Worm (Caenorhabditis elegans) whole organism, L3 larva: ENCODE results near the gene dph-3.

Source experiments
- R02D3.7 ChIP-seq: fragments of 150-350 bp; optimal IDR thresholded peaks from 2 replicates; lab custom pipeline; 2014; ENCODE audit warnings: missing biosample characterization, missing genetic modification characterization
- ZK546.5 ChIP-seq: sonication (generic microtip); optimal IDR thresholded peaks from 2 replicates; lab custom pipeline; 2017; ENCODE audit warnings: missing biosample characterization, missing genetic modification characterization
- aly-2 ChIP-seq: fragments of 150-350 bp; optimal IDR thresholded peaks from 2 replicates; lab custom pipeline; 2014; ENCODE audit warnings: missing biosample characterization, missing genetic modification characterization
- ama-1 ChIP-seq: fragments of 150-350 bp; optimal IDR thresholded peaks from 2 replicates; lab custom pipeline; 2018
- ceh-28 ChIP-seq: fragments of 150-350 bp; optimal IDR thresholded peaks from 2 replicates; lab custom pipeline; 2014; ENCODE audit warnings: missing biosample characterization, missing genetic modification reagents, missing genetic modification characterization
- ceh-82 ChIP-seq: fragments of 150-350 bp; optimal IDR thresholded peaks from 2 replicates; lab custom pipeline; 2014; ENCODE audit warnings: missing biosample characterization, missing genetic modification characterization
- ceh-9 ChIP-seq: sonication (generic microtip); optimal IDR thresholded peaks from 2 replicates; lab custom pipeline; 2018; ENCODE audit warnings: missing biosample characterization, missing genetic modification characterization
- daf-12 ChIP-seq: fragments of 150-350 bp; optimal IDR thresholded peaks from 2 replicates; lab custom pipeline; 2014; ENCODE audit warnings: missing biosample characterization, missing genetic modification reagents, missing genetic modification characterization
- egl-27 ChIP-seq: sonication (generic microtip); optimal IDR thresholded peaks from 4 replicates; lab custom pipeline; 2017; ENCODE audit warnings: missing biosample characterization, missing genetic modification reagents, missing genetic modification characterization
- egl-5 ChIP-seq: fragments of 150-350 bp; optimal IDR thresholded peaks from 2 replicates; lab custom pipeline; 2017; ENCODE audit warnings: missing biosample characterization, missing genetic modification reagents, missing genetic modification characterization, inconsistent platforms
- elt-1 ChIP-seq: fragments of 150-350 bp; optimal IDR thresholded peaks from 2 replicates; lab custom pipeline; 2014; ENCODE audit warnings: missing biosample characterization, missing genetic modification characterization
- elt-2 ChIP-seq: sonication (generic microtip); optimal IDR thresholded peaks from 2 replicates; lab custom pipeline; 2016; ENCODE audit warnings: missing genetic modification reagents, mild to moderate bottlenecking, missing genetic modification characterization, missing compliant biosample characterization
- elt-3 ChIP-seq, 3 experiments: fragments of 150-350 bp in 1 of 3; sonication (generic microtip) in 2 of 3; optimal IDR thresholded peaks; 2 replicates in 2 of 3; 4 replicates in 1 of 3; lab custom pipeline; 2014 to 2017; ENCODE audit warnings: missing biosample characterization in 3 of 3, missing genetic modification characterization in 3 of 3
- eor-1 ChIP-seq, 2 experiments: fragments of 150-350 bp; optimal IDR thresholded peaks; 2 replicates each; lab custom pipeline; 2014 to 2018; ENCODE audit warnings: missing biosample characterization in 2 of 2, missing genetic modification characterization in 2 of 2
- fkh-10 ChIP-seq: sonication (generic microtip); optimal IDR thresholded peaks from 2 replicates; lab custom pipeline; 2017; ENCODE audit warnings: missing biosample characterization, missing genetic modification reagents, missing genetic modification characterization
- fkh-2 ChIP-seq: fragments of 150-350 bp; optimal IDR thresholded peaks from 2 replicates; lab custom pipeline; 2014; ENCODE audit warnings: missing biosample characterization, missing genetic modification reagents, missing genetic modification characterization
- fos-1 ChIP-seq: fragments of 150-350 bp; optimal IDR thresholded peaks from 2 replicates; lab custom pipeline; 2014; ENCODE audit warnings: missing biosample characterization, missing genetic modification characterization
- hmg-11 ChIP-seq: sonication (generic microtip); optimal IDR thresholded peaks from 2 replicates; lab custom pipeline; 2016; ENCODE audit warnings: missing genetic modification characterization, missing compliant biosample characterization
- jun-1 ChIP-seq: fragments of 150-350 bp; optimal IDR thresholded peaks from 2 replicates; lab custom pipeline; 2014; ENCODE audit warnings: missing biosample characterization, missing genetic modification reagents, missing genetic modification characterization
- lin-15B ChIP-seq: fragments of 150-350 bp; optimal IDR thresholded peaks from 2 replicates; lab custom pipeline; 2014; ENCODE audit warnings: missing biosample characterization, missing genetic modification characterization
- lin-39 ChIP-seq: fragments of 150-350 bp; optimal IDR thresholded peaks from 2 replicates; lab custom pipeline; 2018; ENCODE audit warnings: missing biosample characterization, missing genetic modification reagents, missing genetic modification characterization
- lsy-12 ChIP-seq: sonication (generic microtip); optimal IDR thresholded peaks from 2 replicates; lab custom pipeline; 2016; ENCODE audit warnings: mild to moderate bottlenecking, missing genetic modification characterization, missing compliant biosample characterization
- mdl-1 ChIP-seq: fragments of 150-350 bp; optimal IDR thresholded peaks from 2 replicates; lab custom pipeline; 2014; ENCODE audit warnings: missing biosample characterization, missing genetic modification characterization
- mml-1 ChIP-seq: fragments of 150-350 bp; sonication (generic microtip); optimal IDR thresholded peaks from 3 replicates; lab custom pipeline; 2014; ENCODE audit warnings: missing biosample characterization, missing genetic modification characterization
- nfya-1 ChIP-seq: sonication (generic microtip); optimal IDR thresholded peaks from 2 replicates; lab custom pipeline; 2017; ENCODE audit warnings: missing genetic modification characterization, mild to moderate bottlenecking, missing compliant biosample characterization, antibody characterized with exemption, moderate library complexity; ENCODE audit not compliant: insufficient read depth
- nhr-11 ChIP-seq: fragments of 150-350 bp; optimal IDR thresholded peaks from 2 replicates; lab custom pipeline; 2014; ENCODE audit warnings: missing biosample characterization, missing genetic modification characterization
- nhr-12 ChIP-seq: fragments of 150-350 bp; optimal IDR thresholded peaks from 2 replicates; lab custom pipeline; 2014; ENCODE audit warnings: missing biosample characterization, missing genetic modification characterization
- nhr-23 ChIP-seq: fragments of 150-350 bp; optimal IDR thresholded peaks from 2 replicates; lab custom pipeline; 2014; ENCODE audit warnings: missing biosample characterization, missing genetic modification reagents, missing genetic modification characterization
- nhr-237 ChIP-seq: fragments of 150-350 bp; optimal IDR thresholded peaks from 2 replicates; lab custom pipeline; 2014; ENCODE audit warnings: missing biosample characterization, missing genetic modification characterization
- nhr-25 ChIP-seq: sonication (generic microtip); optimal IDR thresholded peaks from 2 replicates; lab custom pipeline; 2017; ENCODE audit warnings: missing biosample characterization, missing genetic modification characterization
- nhr-28 ChIP-seq: fragments of 150-350 bp; optimal IDR thresholded peaks from 2 replicates; lab custom pipeline; 2014; ENCODE audit warnings: missing biosample characterization, missing genetic modification characterization
- nhr-43 ChIP-seq: sonication (generic microtip); optimal IDR thresholded peaks from 2 replicates; lab custom pipeline; 2016; ENCODE audit warnings: mild to moderate bottlenecking, missing genetic modification characterization, missing compliant biosample characterization; ENCODE audit not compliant: poor library complexity, severe bottlenecking
- nhr-67 ChIP-seq: fragments of 150-350 bp; optimal IDR thresholded peaks from 2 replicates; lab custom pipeline; 2014; ENCODE audit warnings: missing biosample characterization, missing genetic modification characterization
- nhr-76 ChIP-seq: fragments of 150-350 bp; sonication (generic microtip); optimal IDR thresholded peaks from 5 replicates; lab custom pipeline; 2014; ENCODE audit warnings: missing biosample characterization, missing genetic modification characterization
- pha-4 ChIP-seq: fragments of 150-350 bp; optimal IDR thresholded peaks from 2 replicates; lab custom pipeline; 2014; ENCODE audit warnings: missing biosample characterization, missing genetic modification reagents, missing genetic modification characterization
- pqm-1 ChIP-seq: fragments of 150-350 bp; optimal IDR thresholded peaks from 2 replicates; lab custom pipeline; 2017; ENCODE audit warnings: missing biosample characterization, missing genetic modification characterization, inconsistent platforms
- sea-2 ChIP-seq: fragments of 150-350 bp; sonication (generic microtip); optimal IDR thresholded peaks from 4 replicates; lab custom pipeline; 2014; ENCODE audit warnings: missing biosample characterization, missing genetic modification reagents, missing genetic modification characterization
- skn-1 ChIP-seq: fragments of 150-350 bp; optimal IDR thresholded peaks from 2 replicates; lab custom pipeline; 2014; ENCODE audit warnings: missing biosample characterization, missing genetic modification characterization
- snpc-4 ChIP-seq: fragments of 150-350 bp; optimal IDR thresholded peaks from 2 replicates; lab custom pipeline; 2014; ENCODE audit warnings: missing biosample characterization, missing genetic modification characterization
- tbx-2 ChIP-seq: sonication (generic microtip); optimal IDR thresholded peaks from 2 replicates; lab custom pipeline; 2016; ENCODE audit warnings: mild to moderate bottlenecking, missing genetic modification characterization, missing compliant biosample characterization
- unc-39 ChIP-seq: sonication (generic microtip); optimal IDR thresholded peaks from 4 replicates; lab custom pipeline; 2017; ENCODE audit warnings: missing biosample characterization, missing genetic modification characterization
- unc-62 ChIP-seq: fragments of 150-350 bp; sonication (generic microtip); optimal IDR thresholded peaks from 4 replicates; lab custom pipeline; 2014; ENCODE audit warnings: missing biosample characterization, missing genetic modification reagents, missing genetic modification characterization
- zag-1 ChIP-seq: fragments of 150-350 bp; optimal IDR thresholded peaks from 2 replicates; lab custom pipeline; 2014; ENCODE audit warnings: missing biosample characterization, missing genetic modification characterization
- ztf-11 ChIP-seq: fragments of 150-350 bp; optimal IDR thresholded peaks from 2 replicates; lab custom pipeline; 2014; ENCODE audit warnings: missing biosample characterization, missing genetic modification characterization
- ztf-4 ChIP-seq: fragments of 150-350 bp; optimal IDR thresholded peaks from 2 replicates; lab custom pipeline; 2014; ENCODE audit warnings: missing biosample characterization, missing genetic modification characterization

Gene dph-3

ce11 chrIV:9675572-9675971 lies 31.4 kb upstream of the dph-3 start, which contains the start of gene nhr-34:
nhr-34 (minus strand) TSS chrIV:9675672.
- TF ChIP-seq ceh-28 (tag; lab: Kevin White, UChicago) (no peak), egl-27 (no peak), unc-62 (no peak), elt-3 (tag; optimal IDR thresholded peaks at IDR 0.05; lab: Kevin White, UChicago) (no peak), nhr-28 (tag; lab: Kevin White, UChicago) (no peak), skn-1 (tag; lab: Kevin White, UChicago) (no peak), unc-39 (no peak), mdl-1 (tag; lab: Kevin White, UChicago) (no peak), nfya-1 (no peak), pqm-1 (tag; lab: Kevin White, UChicago) (no peak), daf-12 (tag; lab: Kevin White, UChicago) (no peak), ama-1 (no peak), sea-2 (no peak), nhr-43 (no peak), ceh-9 (no peak), mml-1 (tag; lab: Kevin White, UChicago) (no peak), lsy-12 (tag; lab: Kevin White, UChicago) (no peak)
- TF ChIP-seq, all 47 proteins: peak for 0

- TF ChIP-seq ceh-82 (tag; lab: Kevin White, UChicago) (no peak), fkh-10 (GFP tag; lab: Kevin White, UChicago) (no peak), nhr-28 (tag; lab: Kevin White, UChicago) (no peak), nhr-43 (no peak), pqm-1 (tag; lab: Kevin White, UChicago) (peak; percentile 96), ztf-11 (no peak), pha-4 (peak; percentile 54), lin-15B (tag; lab: Kevin White, UChicago) (no peak), ZK546.5 (no peak), nhr-25 (tag; lab: Kevin White, UChicago) (no peak), ceh-9 (no peak), egl-5 (tag; lab: Kevin White, UChicago) (no peak), nhr-76 (tag; lab: Kevin White, UChicago) (no peak), fkh-2 (tag; lab: Kevin White, UChicago) (no peak), ceh-28 (tag; lab: Kevin White, UChicago) (no peak), mml-1 (tag; lab: Kevin White, UChicago) (no peak), unc-62 (no peak), fos-1 (tag; lab: Kevin White, UChicago) (no peak), elt-1 (no peak), elt-2 (peak; percentile 94), zag-1 (tag; lab: Kevin White, UChicago) (no peak)
Measured at ce11 chrIV:9676535-9676934, 30.4 kb upstream of the dph-3 start.

- TF ChIP-seq elt-2, result peak; percentile 70
- TF ChIP-seq egl-27, result no peak
- no peak for TF ChIP-seq fkh-2 (tag; lab: Kevin White, UChicago)
- TF ChIP-seq nhr-12, result no peak
- TF ChIP-seq lin-39 (tag; lab: Kevin White, UChicago), result no peak
- TF ChIP-seq unc-39, result no peak
- no peak for TF ChIP-seq snpc-4 (tag; lab: Kevin White, UChicago)
- no peak for TF ChIP-seq aly-2 (tag; lab: Kevin White, UChicago)
- peak; percentile 74 for TF ChIP-seq fkh-10 (GFP tag; lab: Kevin White, UChicago)
- TF ChIP-seq nhr-11, result no peak
- TF ChIP-seq nhr-25 (tag; lab: Kevin White, UChicago), result peak; percentile 32
- TF ChIP-seq mml-1 (tag; lab: Kevin White, UChicago), result no peak
- no peak for TF ChIP-seq R02D3.7 (tag; lab: Kevin White, UChicago)
- no peak for TF ChIP-seq ztf-4 (tag; lab: Kevin White, UChicago)
- TF ChIP-seq lin-15B (tag; lab: Kevin White, UChicago), result peak; percentile 7
- TF ChIP-seq ama-1, result no peak
- no peak for TF ChIP-seq ZK546.5
- no peak for TF ChIP-seq ceh-9
- peak; percentile 32 for TF ChIP-seq jun-1 (tag; lab: Kevin White, UChicago)
- no peak for TF ChIP-seq skn-1 (tag; lab: Kevin White, UChicago)
- no peak for TF ChIP-seq daf-12 (tag; lab: Kevin White, UChicago)
- no peak for TF ChIP-seq zag-1 (tag; lab: Kevin White, UChicago)
- peak; percentile 85 for TF ChIP-seq pqm-1 (tag; lab: Kevin White, UChicago)
- TF ChIP-seq nhr-23 (tag; lab: Kevin White, UChicago), result peak; percentile 79
- TF ChIP-seq elt-1, result no peak
- peak; percentile 33 for TF ChIP-seq tbx-2 (tag; lab: Kevin White, UChicago)
- no peak for TF ChIP-seq lsy-12 (tag; lab: Kevin White, UChicago)
- no peak for TF ChIP-seq nhr-237 (tag; lab: Kevin White, UChicago)
- peak; percentile 83 for TF ChIP-seq pha-4
- TF ChIP-seq ceh-82 (tag; lab: Kevin White, UChicago), result no peak
- TF ChIP-seq ceh-28 (tag; lab: Kevin White, UChicago), result peak; percentile 48
- TF ChIP-seq hmg-11 (tag; lab: Kevin White, UChicago), result peak; percentile 60
- no peak for TF ChIP-seq nhr-76 (tag; lab: Kevin White, UChicago)
- no peak for TF ChIP-seq fos-1 (tag; lab: Kevin White, UChicago)
- no peak for TF ChIP-seq egl-5 (tag; lab: Kevin White, UChicago)
- no peak for TF ChIP-seq nhr-67
- no peak for TF ChIP-seq unc-62
- TF ChIP-seq mdl-1 (tag; lab: Kevin White, UChicago), result peak; percentile 96
- TF ChIP-seq eor-1 (tag; optimal IDR thresholded peaks at IDR 0.05; lab: Kevin White, UChicago), result no peak
- TF ChIP-seq ztf-11, result no peak
Measured at ce11 chrIV:9677226-9677992, 29.5 kb upstream of the dph-3 start.
